Fruit fly (Drosophila melanogaster): ENCODE results near the gene CG6765.
A peak's percentile ranks its signal among the peaks of the same experiment; 100 is the strongest.

CG6765 gene

DNA sequence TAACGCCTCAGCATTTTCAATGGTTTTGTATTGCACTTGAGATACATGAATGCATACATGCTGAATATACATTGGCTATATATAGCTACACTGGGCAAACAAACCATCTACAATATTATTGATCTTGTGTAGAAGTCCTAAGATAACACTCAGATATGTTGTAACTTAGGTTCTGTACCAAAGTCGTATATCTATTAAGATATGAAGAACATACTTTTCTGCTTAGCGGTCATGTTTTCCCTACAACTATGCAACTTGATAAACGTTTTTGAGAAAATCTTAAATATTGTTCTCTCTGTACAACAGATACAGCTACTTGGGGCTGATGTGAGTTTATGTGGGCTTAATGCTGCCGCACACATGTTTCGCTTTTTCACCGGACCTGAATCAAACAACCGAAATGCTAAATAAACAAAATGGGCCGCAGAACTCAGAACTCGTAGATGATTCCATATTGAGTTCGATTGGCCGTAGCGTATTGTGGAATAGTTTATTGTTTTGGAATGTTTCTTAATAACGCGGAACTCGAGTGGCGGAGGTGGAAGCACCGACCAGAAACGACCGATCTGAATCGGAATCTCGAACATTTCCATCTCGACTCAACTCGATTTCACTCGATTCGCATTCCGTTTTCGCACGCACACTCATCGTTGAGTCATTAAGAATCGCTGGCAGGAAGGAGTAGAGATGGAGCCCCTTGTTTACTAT is 36.8 kb downstream of the CG6765 start (continued):
- TF ChIP-seq HmgZ (tag; optimal IDR thresholded peaks at IDR 0.05) (no peak), CG33557 (GFP tag; optimal IDR thresholded peaks at IDR 0.05) (peak; percentile 64), Max (GFP tag; optimal IDR thresholded peaks at IDR 0.05) (peak; percentile 32), CG4820 (GFP tag; optimal IDR thresholded peaks at IDR 0.05) (peak; percentile 11), stwl (tag; optimal IDR thresholded peaks at IDR 0.05) (no peak), grn (GFP tag; optimal IDR thresholded peaks at IDR 0.05) (no peak), CG17829 (tag; optimal IDR thresholded peaks at IDR 0.05) (peak; percentile 67), org-1 (GFP tag; optimal IDR thresholded peaks at IDR 0.05) (peak; percentile 50), CG16813 (GFP tag; IDR thresholded peaks at IDR 0.05; ENCODE audit: partially characterized antibody) (no peak), fd3F (GFP tag; optimal IDR thresholded peaks at IDR 0.05) (no peak), Eip74EF (GFP tag; optimal IDR thresholded peaks at IDR 0.05) (peak in 1 of 2 experiments; percentile 64), Abd-B (GFP tag; optimal IDR thresholded peaks at IDR 0.05) (peak; percentile 8), Oaz (GFP tag; IDR thresholded peaks at IDR 0.05) (no peak)

dm6 chr3L:8550836-8551235 is 38.3 kb downstream of the CG6765 start:
- TF ChIP-seq CG3065 (GFP tag; optimal IDR thresholded peaks at IDR 0.05) (no peak), dysf (GFP tag; IDR thresholded peaks at IDR 0.05) (no peak), CG7987 (GFP tag; optimal IDR thresholded peaks at IDR 0.05) (no peak), Spps (tag; optimal IDR thresholded peaks at IDR 0.05) (no peak), nmo (GFP tag; optimal IDR thresholded peaks at IDR 0.05) (no peak), zf30C (GFP tag; optimal IDR thresholded peaks at IDR 0.05) (no peak), MESR4 (GFP tag; optimal IDR thresholded peaks at IDR 0.05) (no peak), CG2120 (GFP tag; optimal IDR thresholded peaks at IDR 0.05) (no peak), CG15011 (GFP tag; optimal IDR thresholded peaks at IDR 0.05) (no peak), CG32532 (GFP tag; IDR thresholded peaks at IDR 0.05) (0 out of 2 replicates have a peak, but pooled peaks have one; percentile 20), sens (GFP tag) (peak; percentile 20), phol (tag; optimal IDR thresholded peaks at IDR 0.05) (no peak), CG8290 (GFP tag; optimal IDR thresholded peaks at IDR 0.05) (no peak), CG8290 (tag; optimal IDR thresholded peaks at IDR 0.05) (no peak), crol (GFP tag; IDR thresholded peaks at IDR 0.05) (0 out of 2 replicates have a peak, but pooled peaks have one; percentile 23), chinmo (GFP tag; IDR thresholded peaks at IDR 0.05; ENCODE audit: partially characterized antibody) (0 out of 4 replicates have a peak, but pooled peaks have one; percentile 44), CG6254 (GFP tag; optimal IDR thresholded peaks at IDR 0.05) (no peak), Hey (tag; optimal IDR thresholded peaks at IDR 0.05) (no peak), Trl (optimal IDR thresholded peaks at IDR 0.05) (no peak), Trl (GFP tag; optimal IDR thresholded peaks at IDR 0.05) (no peak), Elba2 (GFP tag; optimal IDR thresholded peaks at IDR 0.05) (no peak), dmrt11E (tag; optimal IDR thresholded peaks at IDR 0.05) (no peak), sr (GFP tag; IDR thresholded peaks at IDR 0.05) (no peak), so (GFP tag; IDR thresholded peaks at IDR 0.05) (0 out of 3 replicates have a peak, but pooled peaks have one; percentile 12), Drgx (GFP tag; IDR thresholded peaks at IDR 0.05) (peak; percentile 20; the same call in 1 of the 2 replicates), CG2199 (GFP tag; IDR thresholded peaks at IDR 0.05) (0 out of 3 replicates have a peak, but pooled peaks have one; percentile 24), CG14441 (GFP tag; IDR thresholded peaks at IDR 0.05) (0 out of 2 replicates have a peak, but pooled peaks have one; percentile 15), chn (GFP tag; optimal IDR thresholded peaks at IDR 0.05) (no peak), CG1529 (GFP tag; optimal IDR thresholded peaks at IDR 0.05) (no peak), twi (tag; optimal IDR thresholded peaks at IDR 0.05) (no peak), ttk (GFP tag; IDR thresholded peaks at IDR 0.05) (no peak), gsb (GFP tag; IDR thresholded peaks at IDR 0.05) (0 out of 2 replicates have a peak, but pooled peaks have one; percentile 15), klu (GFP tag; IDR thresholded peaks at IDR 0.05) (no peak), CG17385 (GFP tag; optimal IDR thresholded peaks at IDR 0.05) (no peak), E2f1 (GFP tag; IDR thresholded peaks at IDR 0.05) (no peak), Med (GFP tag) (peak; percentile 49), CG30403 (GFP tag; optimal IDR thresholded peaks at IDR 0.05) (no peak)

All from whole organism, embryonic.